Worm (Caenorhabditis elegans) whole organism, L3 larva: Measurements from ENCODE around the gene C45B11.2.

Experiments used
- ZK546.5 ChIP-seq: sonication (generic microtip); optimal IDR thresholded peaks from 2 replicates; lab custom pipeline; 2017; ENCODE audit warnings: missing biosample characterization, missing genetic modification characterization
- ceh-82 ChIP-seq: fragments of 150-350 bp; optimal IDR thresholded peaks from 2 replicates; lab custom pipeline; 2014; ENCODE audit warnings: missing biosample characterization, missing genetic modification characterization
- elt-1 ChIP-seq: fragments of 150-350 bp; optimal IDR thresholded peaks from 2 replicates; lab custom pipeline; 2014; ENCODE audit warnings: missing biosample characterization, missing genetic modification characterization
- nfya-1 ChIP-seq: sonication (generic microtip); optimal IDR thresholded peaks from 2 replicates; lab custom pipeline; 2017; ENCODE audit warnings: missing genetic modification characterization, mild to moderate bottlenecking, missing compliant biosample characterization, antibody characterized with exemption, moderate library complexity; ENCODE audit not compliant: insufficient read depth
- nhr-23 ChIP-seq: fragments of 150-350 bp; optimal IDR thresholded peaks from 2 replicates; lab custom pipeline; 2014; ENCODE audit warnings: missing biosample characterization, missing genetic modification reagents, missing genetic modification characterization
- snpc-4 ChIP-seq: fragments of 150-350 bp; optimal IDR thresholded peaks from 2 replicates; lab custom pipeline; 2014; ENCODE audit warnings: missing biosample characterization, missing genetic modification characterization

- no peak for TF ChIP-seq nfya-1 (tag; lab: Kevin White, UChicago)
- no peak for TF ChIP-seq ceh-82 (tag; lab: Kevin White, UChicago)
- no peak for TF ChIP-seq elt-1 (tag; lab: Kevin White, UChicago)
- TF ChIP-seq snpc-4: no peak
- no peak for TF ChIP-seq ZK546.5
- TF ChIP-seq nhr-23 (tag; lab: Kevin White, UChicago): no peak
Observed at ce11 chrV:11087519-11087998, 45.0 kb downstream of the C45B11.2 start, which contains the start of gene Y42A5A.1.
